Worm (Caenorhabditis elegans) whole organism, L4 larva: Measurements from ENCODE around the gene srh-276.
A peak's percentile ranks its signal among the peaks of the same experiment; 100 is the strongest.

ENCODE experiments used
- F26F4.8 ChIP-seq: fragments of 200-800 bp; sonication (Bioruptor generic); conservative IDR thresholded peaks from 2 replicates; pipeline ENCODE4 v1.3.6; 2022; ENCODE audit warnings: missing genetic modification characterization, missing compliant biosample characterization
- F44E2.7 ChIP-seq: fragments of 200-800 bp; sonication (Bioruptor generic); IDR thresholded peaks from 2 replicates; pipeline ENCODE4 v2.1.2; 2022; ENCODE audit warnings: missing genetic modification characterization, missing compliant biosample characterization
- F49E8.2 ChIP-seq: sonication (generic microtip); optimal IDR thresholded peaks from 2 replicates; lab custom pipeline; 2016; ENCODE audit warnings: missing compliant biosample characterization, mild to moderate bottlenecking, missing genetic modification characterization, borderline replicate concordance
- T20F7.1 ChIP-seq: fragments of 200-800 bp; sonication (Bioruptor generic); optimal IDR thresholded peaks from 2 replicates; lab custom pipeline; 2018; ENCODE audit warnings: mild to moderate bottlenecking, missing genetic modification characterization, missing compliant biosample characterization
- Y105C5A.15 ChIP-seq: fragments of 200-800 bp; sonication (Bioruptor generic); IDR thresholded peaks from 2 replicates; pipeline ENCODE4 v1.3.6; 2022; ENCODE audit warnings: missing genetic modification characterization, missing compliant biosample characterization
- Y48G9A.11 ChIP-seq: fragments of 200-800 bp; sonication (Bioruptor generic); IDR thresholded peaks from 2 replicates; pipeline ENCODE4 v1.3.6; 2022; ENCODE audit warnings: missing genetic modification reagents, missing genetic modification characterization, missing compliant biosample characterization
- Y75B8A.6 ChIP-seq: fragments of 200-800 bp; sonication (Bioruptor generic); IDR thresholded peaks from 2 replicates; pipeline ENCODE4 v1.3.6; 2022; ENCODE audit warnings: missing genetic modification reagents, missing genetic modification characterization, missing compliant biosample characterization
- ZK337.2 ChIP-seq: fragments of 200-800 bp; sonication (Bioruptor generic); IDR thresholded peaks from 2 replicates; pipeline ENCODE4 v1.3.6; 2022; ENCODE audit warnings: missing genetic modification reagents, missing genetic modification characterization, missing compliant biosample characterization
- ZK546.5 ChIP-seq, 2 experiments: sonication (generic microtip); optimal IDR thresholded peaks; 2 replicates each; lab custom pipeline; 2017; ENCODE audit warnings: missing biosample characterization in 2 of 2, missing genetic modification characterization in 2 of 2
- aha-1 ChIP-seq: fragments of 150-350 bp; peaks from one replicate; lab custom pipeline; 2014; ENCODE audit warnings: missing biosample characterization, missing genetic modification characterization
- arid-1 ChIP-seq: fragments of 200-800 bp; sonication (Bioruptor generic); conservative IDR thresholded peaks from 2 replicates; pipeline ENCODE4 v1.3.6; 2022; ENCODE audit warnings: missing genetic modification reagents, missing genetic modification characterization, missing compliant biosample characterization
- ceh-32 ChIP-seq: sonication (generic microtip); optimal IDR thresholded peaks from 2 replicates; lab custom pipeline; 2016; ENCODE audit warnings: mild to moderate bottlenecking, missing genetic modification characterization, missing compliant biosample characterization; ENCODE audit not compliant: poor library complexity
- ceh-44 ChIP-seq: fragments of 200-800 bp; sonication (Bioruptor generic); IDR thresholded peaks from 2 replicates; pipeline ENCODE4 v1.3.6; 2022; ENCODE audit warnings: missing genetic modification reagents, missing genetic modification characterization, missing compliant biosample characterization
- ces-1 ChIP-seq: fragments of 150-350 bp; sonication (generic microtip); optimal IDR thresholded peaks from 4 replicates; lab custom pipeline; 2014; ENCODE audit warnings: missing biosample characterization, missing genetic modification reagents, missing genetic modification characterization
- daf-16 ChIP-seq, 3 experiments: sonication (generic microtip); optimal IDR thresholded peaks; 2 replicates each; lab custom pipeline; 2016 to 2017; ENCODE audit warnings: missing genetic modification characterization in 3 of 3, missing genetic modification reagents in 3 of 3, mild to moderate bottlenecking in 2 of 3, missing compliant biosample characterization in 2 of 3, missing biosample characterization in 1 of 3, moderate library complexity in 1 of 3
- dmd-6 ChIP-seq: fragments of 200-800 bp; sonication (Bioruptor generic); IDR thresholded peaks from 2 replicates; pipeline ENCODE4 v1.3.6; 2022; ENCODE audit warnings: missing genetic modification reagents, missing genetic modification characterization, missing compliant biosample characterization
- dmd-8 ChIP-seq: fragments of 200-800 bp; sonication (Bioruptor generic); IDR thresholded peaks from 2 replicates; pipeline ENCODE4 v1.3.6; 2022; ENCODE audit warnings: missing genetic modification characterization, missing compliant biosample characterization
- dmd-9 ChIP-seq: fragments of 200-800 bp; sonication (Bioruptor generic); IDR thresholded peaks from 2 replicates; pipeline ENCODE4 v1.3.6; 2022; ENCODE audit warnings: missing genetic modification reagents, missing genetic modification characterization, missing compliant biosample characterization
- dpl-1 ChIP-seq: fragments of 150-350 bp; optimal IDR thresholded peaks from 2 replicates; lab custom pipeline; 2014; ENCODE audit warnings: missing biosample characterization, missing genetic modification reagents, missing genetic modification characterization
- duxl-1 ChIP-seq: sonication (generic microtip); optimal IDR thresholded peaks from 2 replicates; lab custom pipeline; 2016; ENCODE audit warnings: mild to moderate bottlenecking, missing genetic modification characterization, moderate library complexity, missing compliant biosample characterization; ENCODE audit not compliant: poor library complexity
- egl-43 ChIP-seq: fragments of 200-800 bp; sonication (Bioruptor generic); IDR thresholded peaks from 2 replicates; pipeline ENCODE4 v1.3.6; 2022; ENCODE audit warnings: missing genetic modification reagents, missing genetic modification characterization, missing compliant biosample characterization
- fkh-10 ChIP-seq: fragments of 150-350 bp; optimal IDR thresholded peaks from 2 replicates; lab custom pipeline; 2014; ENCODE audit warnings: missing biosample characterization, missing genetic modification reagents, missing genetic modification characterization
- hif-1 ChIP-seq, 2 experiments: sonication (generic microtip); optimal IDR thresholded peaks; 2 replicates each; lab custom pipeline; 2016 to 2017; ENCODE audit warnings: missing compliant biosample characterization in 2 of 2, missing genetic modification characterization in 2 of 2, missing genetic modification reagents in 2 of 2, missing genotype in 2 of 2, mild to moderate bottlenecking in 1 of 2
- lin-1 ChIP-seq: fragments of 200-800 bp; sonication (Bioruptor generic); IDR thresholded peaks from 2 replicates; pipeline ENCODE4 v1.3.6; 2022; ENCODE audit warnings: missing genetic modification reagents, missing genetic modification characterization, missing compliant biosample characterization
- lin-29 ChIP-seq: fragments of 200-800 bp; sonication (Bioruptor generic); IDR thresholded peaks from 2 replicates; pipeline ENCODE4 v1.3.6; 2022; ENCODE audit warnings: missing genetic modification reagents, missing genetic modification characterization, missing compliant biosample characterization
- lin-38 ChIP-seq: fragments of 200-800 bp; sonication (Bioruptor generic); IDR thresholded peaks from 2 replicates; pipeline ENCODE4 v1.3.6; 2022; ENCODE audit warnings: missing genetic modification reagents, missing genetic modification characterization, missing compliant biosample characterization
- lin-39 ChIP-seq: fragments of 150-350 bp; optimal IDR thresholded peaks from 2 replicates; lab custom pipeline; 2014; ENCODE audit warnings: missing biosample characterization, missing genetic modification reagents, missing genetic modification characterization
- lir-3 ChIP-seq: sonication (generic microtip); optimal IDR thresholded peaks from 2 replicates; lab custom pipeline; 2016; ENCODE audit warnings: mild to moderate bottlenecking, missing genetic modification characterization, missing compliant biosample characterization
- madf-5 ChIP-seq, 2 experiments: fragments of 200-800 bp; sonication (Bioruptor generic); IDR thresholded peaks; 2 replicates each; pipeline ENCODE4 v1.3.6; 2022; ENCODE audit warnings: missing compliant biosample characterization in 2 of 2, missing genetic modification characterization in 2 of 2
- madf-9 ChIP-seq: fragments of 200-800 bp; sonication (Bioruptor generic); conservative IDR thresholded peaks from 2 replicates; pipeline ENCODE4 v1.3.6; 2022; ENCODE audit warnings: missing genetic modification reagents, missing genetic modification characterization, missing compliant biosample characterization
- mdt-29 ChIP-seq: fragments of 200-800 bp; sonication (Bioruptor generic); IDR thresholded peaks from 2 replicates; pipeline ENCODE4 v1.3.6; 2022; ENCODE audit warnings: missing genetic modification reagents, missing genetic modification characterization, missing compliant biosample characterization
- mep-1 ChIP-seq: fragments of 150-350 bp; sonication (generic microtip); optimal IDR thresholded peaks from 3 replicates; lab custom pipeline; 2014; ENCODE audit warnings: missing biosample characterization, missing genetic modification characterization
- mes-2 ChIP-seq: sonication (generic microtip); optimal IDR thresholded peaks from 2 replicates; lab custom pipeline; 2016; ENCODE audit warnings: missing genotype, mild to moderate bottlenecking, missing genetic modification characterization, missing compliant biosample characterization; ENCODE audit not compliant: poor library complexity, severe bottlenecking
- nhr-11 ChIP-seq: fragments of 150-350 bp; optimal IDR thresholded peaks from 2 replicates; lab custom pipeline; 2014; ENCODE audit warnings: missing biosample characterization, missing genetic modification characterization
- nhr-111 ChIP-seq: fragments of 200-800 bp; sonication (Bioruptor generic); optimal IDR thresholded peaks from 2 replicates; lab custom pipeline; 2018; ENCODE audit warnings: mild to moderate bottlenecking, missing genetic modification characterization, missing compliant biosample characterization
- nhr-237 ChIP-seq: sonication (generic microtip); optimal IDR thresholded peaks from 2 replicates; lab custom pipeline; 2017; ENCODE audit warnings: missing biosample characterization, missing genetic modification characterization
- nhr-25 ChIP-seq: sonication (generic microtip); optimal IDR thresholded peaks from 2 replicates; lab custom pipeline; 2017; ENCODE audit warnings: missing genetic modification characterization, mild to moderate bottlenecking, missing compliant biosample characterization, antibody characterized with exemption, moderate library complexity, borderline replicate concordance; ENCODE audit not compliant: insufficient read depth
- nhr-28 ChIP-seq: fragments of 150-350 bp; optimal IDR thresholded peaks from 2 replicates; lab custom pipeline; 2014; ENCODE audit warnings: missing biosample characterization, missing genetic modification characterization
- nhr-41 ChIP-seq: fragments of 200-800 bp; sonication (Bioruptor generic); IDR thresholded peaks from 2 replicates; pipeline ENCODE4 v1.3.6; 2022; ENCODE audit warnings: missing genetic modification reagents, missing genetic modification characterization, missing compliant biosample characterization
- nhr-48 ChIP-seq: sonication (generic microtip); optimal IDR thresholded peaks from 2 replicates; lab custom pipeline; 2016; ENCODE audit warnings: mild to moderate bottlenecking, missing genetic modification characterization, missing compliant biosample characterization
- nhr-6 ChIP-seq: fragments of 150-350 bp; optimal IDR thresholded peaks from 2 replicates; lab custom pipeline; 2014; ENCODE audit warnings: missing biosample characterization, missing genetic modification characterization
- sdz-12 ChIP-seq: fragments of 200-800 bp; sonication (Bioruptor generic); optimal IDR thresholded peaks from 2 replicates; lab custom pipeline; 2018; ENCODE audit warnings: mild to moderate bottlenecking, missing genetic modification characterization, missing compliant biosample characterization
- skn-1 ChIP-seq: fragments of 150-350 bp; optimal IDR thresholded peaks from 2 replicates; lab custom pipeline; 2014; ENCODE audit warnings: missing biosample characterization, missing genetic modification characterization
- spr-1 ChIP-seq: sonication (generic microtip); optimal IDR thresholded peaks from 2 replicates; lab custom pipeline; 2016; ENCODE audit warnings: mild to moderate bottlenecking, missing genetic modification characterization, missing compliant biosample characterization
- spr-3 ChIP-seq: fragments of 200-800 bp; sonication (Bioruptor generic); optimal IDR thresholded peaks from 2 replicates; lab custom pipeline; 2018; ENCODE audit warnings: mild to moderate bottlenecking, missing genetic modification characterization, missing compliant biosample characterization
- tra-1 ChIP-seq: fragments of 200-800 bp; sonication (Bioruptor generic); IDR thresholded peaks from 2 replicates; pipeline ENCODE4 v1.3.6; 2022; ENCODE audit warnings: missing genetic modification reagents, missing genetic modification characterization, missing compliant biosample characterization
- unc-130 ChIP-seq: sonication (generic microtip); optimal IDR thresholded peaks from 2 replicates; lab custom pipeline; 2016; ENCODE audit warnings: missing genetic modification reagents, missing genetic modification characterization, missing compliant biosample characterization
- unc-62 ChIP-seq, 3 experiments: fragments of 150-350 bp in 1 of 3; sonication (generic microtip); optimal IDR thresholded peaks in 2 of 3; peaks in 1 of 3; 1 replicate in 1 of 3; 2 replicates in 2 of 3; lab custom pipeline; 2014 to 2017; ENCODE audit warnings: missing biosample characterization in 3 of 3, missing genetic modification characterization in 3 of 3, missing genetic modification reagents in 3 of 3, missing genotype in 1 of 3
- zip-2 ChIP-seq: fragments of 150-350 bp; optimal IDR thresholded peaks from 2 replicates; lab custom pipeline; 2014; ENCODE audit warnings: missing biosample characterization, missing genetic modification characterization

srh-276 gene

ce11 chrV:15547727-15548126 lies 18.6 kb downstream of the srh-276 start (continued):
- TF ChIP-seq tra-1 (GFP tag; lab: Robert Waterston, UW), result peak; percentile 56; the same call in 1 of the 2 replicates
- TF ChIP-seq ZK337.2 (GFP tag; lab: Robert Waterston, UW), result 0 out of 2 replicates have a peak, but pooled peaks have one; percentile 29
- no peak for TF ChIP-seq nhr-28 (tag; lab: Kevin White, UChicago)
- TF ChIP-seq madf-5 (GFP tag; IDR thresholded peaks at IDR 0.05; lab: Robert Waterston, UW), result peak in 1 of 2 experiments; percentile 63; a peak in 1 of 4 replicates
- TF ChIP-seq T20F7.1 (GFP tag; lab: Kevin White, UChicago), result no peak
- TF ChIP-seq ces-1 (GFP tag; lab: Kevin White, UChicago), result no peak
- TF ChIP-seq lin-29 (GFP tag; lab: Robert Waterston, UW), result no peak
- TF ChIP-seq daf-16 (GFP tag; optimal IDR thresholded peaks at IDR 0.05; lab: Kevin White, UChicago), result peak in 1 of 2 experiments; percentile 41
- no peak for TF ChIP-seq daf-16 (tag; optimal IDR thresholded peaks at IDR 0.05; lab: Kevin White, UChicago)
- TF ChIP-seq duxl-1 (tag; lab: Kevin White, UChicago), result peak; percentile 43
- no peak for TF ChIP-seq nhr-11 (tag; lab: Kevin White, UChicago)
- peak; percentile 76; the same call in 1 of the 2 replicates for TF ChIP-seq dmd-8 (GFP tag; lab: Robert Waterston, UW)
- TF ChIP-seq F44E2.7 (GFP tag; lab: Robert Waterston, UW), result peak; percentile 45; the same call in 1 of the 2 replicates
- no peak for TF ChIP-seq lin-39
- TF ChIP-seq mep-1, result no peak
- no peak for TF ChIP-seq F49E8.2 (tag; lab: Kevin White, UChicago)
- no peak for TF ChIP-seq fkh-10 (GFP tag; lab: Kevin White, UChicago)
- TF ChIP-seq mdt-29, result no peak; the same call in 1 of the 2 replicates
- TF ChIP-seq ZK546.5 (tag; optimal IDR thresholded peaks at IDR 0.05; lab: Kevin White, UChicago), result no peak
- TF ChIP-seq Y105C5A.15, result 0 out of 2 replicates have a peak, but pooled peaks have one; percentile 49
- 0 out of 2 replicates have a peak, but pooled peaks have one; percentile 29 for TF ChIP-seq nhr-41 (GFP tag; lab: Robert Waterston, UW)
- no peak for TF ChIP-seq mes-2
- peak; percentile 23 for TF ChIP-seq lir-3 (tag; lab: Kevin White, UChicago)
- peak; percentile 2 for TF ChIP-seq nhr-48 (tag; lab: Kevin White, UChicago)
- TF ChIP-seq ceh-32 (tag; lab: Kevin White, UChicago), result no peak
- no peak for TF ChIP-seq zip-2 (tag; lab: Kevin White, UChicago)
- no peak for TF ChIP-seq nhr-25 (tag; lab: Kevin White, UChicago)
- no peak for TF ChIP-seq hif-1 (tag; optimal IDR thresholded peaks at IDR 0.05; lab: Kevin White, UChicago)
- TF ChIP-seq unc-62 (GFP tag; optimal IDR thresholded peaks at IDR 0.05 in 1 of 2; lab: Kevin White, UChicago), result no peak
- TF ChIP-seq unc-62 (tag; optimal IDR thresholded peaks at IDR 0.05; lab: Kevin White, UChicago), result no peak
- TF ChIP-seq egl-43 (GFP tag; lab: Robert Waterston, UW), result peak; percentile 87
- no peak for TF ChIP-seq Y75B8A.6 (GFP tag; lab: Robert Waterston, UW)
- TF ChIP-seq dmd-6 (GFP tag; lab: Robert Waterston, UW), result peak; percentile 39
- TF ChIP-seq nhr-6 (tag; lab: Kevin White, UChicago), result no peak
- no peak for TF ChIP-seq aha-1 (tag; lab: Kevin White, UChicago)
- TF ChIP-seq lin-38 (GFP tag; lab: Robert Waterston, UW), result peak; percentile 66
- no peak for TF ChIP-seq dmd-9 (GFP tag; lab: Robert Waterston, UW)
- peak; percentile 13 for TF ChIP-seq spr-3
- TF ChIP-seq unc-130 (GFP tag; lab: Kevin White, UChicago), result no peak
- TF ChIP-seq Y48G9A.11, result peak; percentile 71
- TF ChIP-seq spr-1 (tag; lab: Kevin White, UChicago), result peak; percentile 9
- TF ChIP-seq nhr-237 (tag; lab: Kevin White, UChicago), result no peak
- TF ChIP-seq ceh-44, result peak; percentile 77; the same call in 1 of the 2 replicates
- TF ChIP-seq skn-1, result no peak
- TF ChIP-seq dpl-1 (GFP tag; lab: Kevin White, UChicago), result no peak
- no peak for TF ChIP-seq madf-9
- TF ChIP-seq F26F4.8 (GFP tag; lab: Robert Waterston, UW), result peak; percentile 79; the same call in 1 of the 2 replicates
- peak; percentile 66 for TF ChIP-seq sdz-12
- peak; percentile 28 for TF ChIP-seq nhr-111 (GFP tag; lab: Kevin White, UChicago)
- peak; percentile 55; the same call in 1 of the 2 replicates for TF ChIP-seq lin-1
- peak; percentile 81 for TF ChIP-seq arid-1 (GFP tag; lab: Robert Waterston, UW)
